Worm (Caenorhabditis elegans) whole organism, L1 larva: ENCODE data around the gene C53B7.6.
A peak's percentile ranks its signal among the peaks of the same experiment; 100 is the strongest.

ENCODE experiments used
- C16A3.4 ChIP-seq: fragments of 150-350 bp; optimal IDR thresholded peaks from 2 replicates; lab custom pipeline; 2014; ENCODE audit warnings: missing biosample characterization, missing genetic modification characterization
- F16B12.6 ChIP-seq: fragments of 150-350 bp; optimal IDR thresholded peaks from 2 replicates; lab custom pipeline; 2014; ENCODE audit warnings: missing biosample characterization, missing genetic modification characterization
- alr-1 ChIP-seq: fragments of 200-800 bp; sonication (Bioruptor generic); optimal IDR thresholded peaks from 2 replicates; lab custom pipeline; 2018; ENCODE audit warnings: borderline replicate concordance, mild to moderate bottlenecking, missing genetic modification characterization, missing compliant biosample characterization
- blmp-1 ChIP-seq: fragments of 150-350 bp; optimal IDR thresholded peaks from 2 replicates; lab custom pipeline; 2014; ENCODE audit warnings: missing biosample characterization, missing genetic modification characterization
- ceh-63 ChIP-seq: fragments of 200-800 bp; sonication (Bioruptor generic); optimal IDR thresholded peaks from 2 replicates; lab custom pipeline; 2018; ENCODE audit warnings: mild to moderate bottlenecking, missing genetic modification characterization, missing compliant biosample characterization
- ceh-90 ChIP-seq: sonication (generic microtip); optimal IDR thresholded peaks from 2 replicates; lab custom pipeline; 2016; ENCODE audit warnings: missing genetic modification characterization, missing compliant biosample characterization
- dpl-1 ChIP-seq, 3 experiments: fragments of 150-350 bp in 2 of 3; sonication (generic microtip) in 1 of 3; optimal IDR thresholded peaks; 2 replicates each; lab custom pipeline; 2014 to 2017; ENCODE audit warnings: missing biosample characterization in 3 of 3, missing genetic modification characterization in 3 of 3, missing genetic modification reagents in 3 of 3
- efl-1 ChIP-seq, 4 experiments: fragments of 150-350 bp; optimal IDR thresholded peaks in 3 of 4; peaks in 1 of 4; 1 replicate in 1 of 4; 2 replicates in 3 of 4; lab custom pipeline; 2014; ENCODE audit warnings: missing biosample characterization in 2 of 4, missing genetic modification characterization in 2 of 4, missing genetic modification reagents in 2 of 4
- egl-13 ChIP-seq: sonication (generic microtip); optimal IDR thresholded peaks from 2 replicates; lab custom pipeline; 2016; ENCODE audit warnings: missing genotype, missing genetic modification reagents, missing genetic modification characterization, missing compliant biosample characterization
- ets-5 ChIP-seq: fragments of 200-800 bp; sonication (Bioruptor generic); IDR thresholded peaks from 2 replicates; pipeline ENCODE4 v1.3.6; 2022; ENCODE audit warnings: missing genetic modification characterization, missing compliant biosample characterization
- fkh-10 ChIP-seq: sonication (generic microtip); optimal IDR thresholded peaks from 2 replicates; lab custom pipeline; 2017; ENCODE audit warnings: missing biosample characterization, missing genetic modification reagents, missing genetic modification characterization
- fkh-4 ChIP-seq: sonication (generic microtip); optimal IDR thresholded peaks from 2 replicates; lab custom pipeline; 2016; ENCODE audit warnings: missing compliant biosample characterization, missing genetic modification characterization, borderline replicate concordance
- fkh-8 ChIP-seq: sonication (generic microtip); optimal IDR thresholded peaks from 2 replicates; lab custom pipeline; 2016; ENCODE audit warnings: mild to moderate bottlenecking, missing genetic modification characterization, missing compliant biosample characterization
- fos-1 ChIP-seq: fragments of 150-350 bp; optimal IDR thresholded peaks from 2 replicates; lab custom pipeline; 2014; ENCODE audit warnings: missing biosample characterization, missing genetic modification characterization
- grh-1 ChIP-seq: fragments of 200-800 bp; sonication (Bioruptor generic); IDR thresholded peaks from 2 replicates; pipeline ENCODE4 v1.3.6; 2022; ENCODE audit warnings: missing genetic modification reagents, missing genetic modification characterization, missing compliant biosample characterization
- lin-14 ChIP-seq: fragments of 200-800 bp; sonication (Bioruptor generic); optimal IDR thresholded peaks from 2 replicates; lab custom pipeline; 2018; ENCODE audit warnings: mild to moderate bottlenecking, missing genetic modification characterization, moderate library complexity, missing compliant biosample characterization
- lir-3 ChIP-seq: sonication (generic microtip); optimal IDR thresholded peaks from 2 replicates; lab custom pipeline; 2016; ENCODE audit warnings: mild to moderate bottlenecking, missing genetic modification characterization, moderate library complexity, missing compliant biosample characterization; ENCODE audit not compliant: poor library complexity
- lsy-2 ChIP-seq, 2 experiments: fragments of 150-350 bp; optimal IDR thresholded peaks; 2 replicates each; lab custom pipeline; 2014; ENCODE audit warnings: missing biosample characterization in 2 of 2, missing genetic modification characterization in 2 of 2
- mdl-1 ChIP-seq, 2 experiments: fragments of 150-350 bp; optimal IDR thresholded peaks; 2 replicates each; lab custom pipeline; 2014 to 2017; ENCODE audit warnings: missing biosample characterization in 2 of 2, missing genetic modification characterization in 2 of 2, inconsistent platforms in 1 of 2
- mef-2 ChIP-seq: fragments of 150-350 bp; optimal IDR thresholded peaks from 2 replicates; lab custom pipeline; 2014; ENCODE audit warnings: missing biosample characterization, missing genetic modification characterization
- nhr-11 ChIP-seq: fragments of 150-350 bp; optimal IDR thresholded peaks from 2 replicates; lab custom pipeline; 2014; ENCODE audit warnings: missing biosample characterization, missing genetic modification characterization
- nhr-20 ChIP-seq: sonication (generic microtip); optimal IDR thresholded peaks from 2 replicates; lab custom pipeline; 2016; ENCODE audit warnings: mild to moderate bottlenecking, missing genetic modification characterization, missing compliant biosample characterization
- nhr-237 ChIP-seq: fragments of 150-350 bp; optimal IDR thresholded peaks from 2 replicates; lab custom pipeline; 2014; ENCODE audit warnings: missing biosample characterization, missing genetic modification characterization
- nhr-71 ChIP-seq: sonication (generic microtip); optimal IDR thresholded peaks from 2 replicates; lab custom pipeline; 2016; ENCODE audit warnings: mild to moderate bottlenecking, missing genetic modification characterization, moderate library complexity, missing compliant biosample characterization
- nhr-76 ChIP-seq: sonication (generic microtip); optimal IDR thresholded peaks from 2 replicates; lab custom pipeline; 2017; ENCODE audit warnings: missing biosample characterization, missing genetic modification characterization
- nhr-77 ChIP-seq: fragments of 150-350 bp; optimal IDR thresholded peaks from 2 replicates; lab custom pipeline; 2014; ENCODE audit warnings: missing biosample characterization, missing genetic modification characterization
- nhr-84 ChIP-seq: sonication (generic microtip); optimal IDR thresholded peaks from 2 replicates; lab custom pipeline; 2017; ENCODE audit warnings: missing biosample characterization, missing genetic modification characterization
- nhr-85 ChIP-seq: sonication (generic microtip); peaks from one replicate; lab custom pipeline; 2016; ENCODE audit warnings: missing genetic modification characterization, inconsistent platforms, missing compliant biosample characterization
- pax-3 ChIP-seq: fragments of 200-800 bp; sonication (Bioruptor generic); optimal IDR thresholded peaks from 2 replicates; lab custom pipeline; 2018; ENCODE audit warnings: mild to moderate bottlenecking, missing genetic modification characterization, moderate library complexity, missing compliant biosample characterization
- rnt-1 ChIP-seq: sonication (generic microtip); optimal IDR thresholded peaks from 2 replicates; lab custom pipeline; 2016; ENCODE audit warnings: mild to moderate bottlenecking, missing genetic modification characterization, moderate library complexity, missing compliant biosample characterization
- snpc-4 ChIP-seq: fragments of 150-350 bp; optimal IDR thresholded peaks from 2 replicates; lab custom pipeline; 2014; ENCODE audit warnings: missing biosample characterization, missing genetic modification characterization
- snu-23 ChIP-seq: sonication (generic microtip); optimal IDR thresholded peaks from 2 replicates; lab custom pipeline; 2016; ENCODE audit warnings: missing genetic modification characterization, missing compliant biosample characterization
- sox-4 ChIP-seq: sonication (generic microtip); optimal IDR thresholded peaks from 2 replicates; lab custom pipeline; 2016; ENCODE audit warnings: missing genetic modification characterization, missing compliant biosample characterization
- vab-15 ChIP-seq: sonication (generic microtip); optimal IDR thresholded peaks from 2 replicates; lab custom pipeline; 2017; ENCODE audit warnings: missing genotype, mild to moderate bottlenecking, missing genetic modification characterization, missing compliant biosample characterization
- xbp-1 ChIP-seq: sonication (generic microtip); optimal IDR thresholded peaks from 2 replicates; lab custom pipeline; 2016; ENCODE audit warnings: missing genetic modification characterization, missing compliant biosample characterization
- zip-4 ChIP-seq: fragments of 200-800 bp; sonication (Bioruptor generic); optimal IDR thresholded peaks from 2 replicates; lab custom pipeline; 2018; ENCODE audit warnings: mild to moderate bottlenecking, missing genetic modification characterization, moderate library complexity, missing compliant biosample characterization

Gene C53B7.6

DNA sequence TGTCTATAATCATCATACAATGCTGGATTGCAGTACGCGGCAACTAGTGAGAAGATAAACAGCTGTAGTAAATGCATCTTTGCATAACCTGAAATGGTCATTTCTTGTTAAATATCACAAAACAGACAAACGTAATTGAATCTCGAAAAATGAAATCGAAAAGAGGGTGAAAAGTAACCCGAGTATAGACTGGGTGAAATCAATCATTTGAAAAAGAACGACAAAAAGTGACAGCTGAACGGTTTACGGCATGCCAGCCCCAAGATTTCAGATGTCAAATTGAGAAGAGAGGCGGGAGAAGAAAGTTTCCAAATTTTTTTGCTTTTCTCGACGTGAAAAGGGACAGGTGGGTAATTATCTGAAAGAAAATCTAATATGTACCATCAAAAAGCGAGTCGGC, 31.3 kb upstream of the C53B7.6 start, which contains the start of gene F14B8.4:
Gene F14B8.4 (minus strand): TSS at position 101 of the 400 bp plus-strand sequence.
- peak; percentile 53 for TF ChIP-seq nhr-85 (tag; lab: Kevin White, UChicago)
- no peak for TF ChIP-seq mdl-1 (tag; optimal IDR thresholded peaks at IDR 0.05; lab: Kevin White, UChicago)
- no peak for TF ChIP-seq C16A3.4
- TF ChIP-seq lir-3 (tag; lab: Kevin White, UChicago) = no peak

DNA sequence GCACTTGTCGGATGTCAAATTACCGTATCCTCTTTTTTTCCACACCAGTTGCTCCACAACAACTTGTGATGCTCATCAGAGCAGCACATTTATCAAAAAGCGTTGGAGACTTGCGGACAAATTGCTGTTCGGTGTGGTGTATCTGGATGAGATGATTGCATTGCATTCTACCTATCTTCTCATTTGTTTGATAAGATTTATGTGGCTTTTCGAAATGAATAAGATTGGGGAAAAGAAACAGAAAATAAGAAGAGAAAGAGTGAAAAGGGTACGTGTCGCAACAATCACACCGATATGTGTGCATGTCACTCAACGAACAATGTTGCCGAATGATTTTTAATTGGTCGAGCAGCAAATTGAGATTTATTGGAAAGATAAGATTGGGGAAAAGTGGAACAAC, 25.5 kb upstream of the C53B7.6 start:
- TF ChIP-seq blmp-1 (tag; lab: Kevin White, UChicago) (peak; percentile 12), snpc-4 (tag; lab: Kevin White, UChicago) (no peak), snu-23 (no peak), lsy-2 (tag; optimal IDR thresholded peaks at IDR 0.05; lab: Kevin White, UChicago) (peak in 1 of 2 experiments; percentile 48), rnt-1 (tag; lab: Kevin White, UChicago) (peak; percentile 42), fkh-8 (no peak), nhr-71 (tag; lab: Kevin White, UChicago) (peak; percentile 45), alr-1 (tag; lab: Kevin White, UChicago) (no peak), vab-15 (tag; lab: Kevin White, UChicago) (no peak), lir-3 (tag; lab: Kevin White, UChicago) (no peak), efl-1 (optimal IDR thresholded peaks at IDR 0.05; lab: Kevin White, UChicago) (no peak), efl-1 (GFP tag; optimal IDR thresholded peaks at IDR 0.05 in 1 of 2; lab: Kevin White, UChicago) (peak in 1 of 2 experiments; percentile 28), lin-14 (GFP tag; lab: Kevin White, UChicago) (peak; percentile 69), nhr-77 (tag; lab: Kevin White, UChicago) (no peak)

DNA sequence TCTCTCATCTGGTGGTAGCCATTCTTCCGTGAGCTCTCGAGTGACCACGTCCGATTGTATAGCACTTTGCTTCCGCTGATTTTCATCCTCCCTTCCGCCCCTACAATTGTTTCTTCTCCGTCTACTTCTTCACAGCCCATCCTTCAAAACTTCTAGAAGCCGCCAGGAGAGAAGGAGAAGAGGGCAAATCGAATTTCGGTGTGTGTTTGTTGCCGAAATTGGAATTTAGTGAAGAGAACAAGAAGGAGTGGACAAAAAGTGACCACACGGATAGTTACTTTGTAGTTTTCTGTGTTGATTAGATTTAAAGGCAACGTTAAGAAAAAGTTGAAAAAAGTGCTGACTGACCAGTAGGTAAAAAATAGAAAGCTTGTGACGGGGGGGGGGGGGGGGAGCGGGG, 24.5 kb upstream of the C53B7.6 start:
- TF ChIP-seq nhr-237 = no peak
- peak; percentile 55 for TF ChIP-seq lin-14 (GFP tag; lab: Kevin White, UChicago)
- peak; percentile 5 for TF ChIP-seq fkh-10
- TF ChIP-seq mef-2 (tag; lab: Kevin White, UChicago) = no peak
- TF ChIP-seq pax-3 (tag; lab: Kevin White, UChicago) = no peak
- TF ChIP-seq fkh-4 (tag; lab: Kevin White, UChicago) = no peak
- no peak for TF ChIP-seq ets-5
- no peak for TF ChIP-seq F16B12.6 (tag; lab: Kevin White, UChicago)
- no peak for TF ChIP-seq fos-1 (tag; lab: Kevin White, UChicago)
- TF ChIP-seq mdl-1 (tag; optimal IDR thresholded peaks at IDR 0.05; lab: Kevin White, UChicago) = no peak
- TF ChIP-seq sox-4 (tag; lab: Kevin White, UChicago) = no peak
- TF ChIP-seq xbp-1 (tag; lab: Kevin White, UChicago) = no peak
- no peak for TF ChIP-seq nhr-20 (tag; lab: Kevin White, UChicago)
- no peak for TF ChIP-seq egl-13 (tag; lab: Kevin White, UChicago)
- TF ChIP-seq, all 84 proteins: peak for 2

DNA sequence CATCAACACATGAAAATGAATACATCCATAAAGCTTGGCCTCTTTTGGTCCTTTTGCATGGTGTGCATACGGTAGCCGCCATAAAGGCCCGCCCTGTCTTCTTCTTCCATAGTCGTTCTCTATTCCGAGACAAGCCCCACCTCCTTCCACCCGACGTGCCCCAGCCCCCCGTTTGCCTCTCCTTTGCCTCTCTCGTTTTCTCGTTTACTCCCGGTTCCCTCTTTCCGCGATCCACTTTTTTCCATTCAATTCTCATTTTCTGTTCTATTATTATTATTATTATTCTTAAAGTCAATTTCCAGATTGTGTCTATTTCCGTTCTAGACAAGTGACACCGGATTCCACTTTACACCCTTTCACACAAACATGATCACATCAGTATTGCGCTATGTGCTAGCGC, 20.8 kb upstream of the C53B7.6 start, which contains the start of gene unc-6:
Gene unc-6 (plus strand): TSS at position 301 of the 400 bp plus-strand sequence.
- no peak for TF ChIP-seq ceh-63 (GFP tag; lab: Kevin White, UChicago)
- no peak for TF ChIP-seq nhr-76
- no peak for TF ChIP-seq zip-4 (GFP tag; lab: Kevin White, UChicago)
- no peak for TF ChIP-seq nhr-11 (tag; lab: Kevin White, UChicago)
- TF ChIP-seq rnt-1 (tag; lab: Kevin White, UChicago) = no peak
- TF ChIP-seq ceh-90 = no peak
- no peak for TF ChIP-seq grh-1
- no peak for TF ChIP-seq dpl-1 (GFP tag; optimal IDR thresholded peaks at IDR 0.05; lab: Kevin White, UChicago)
- TF ChIP-seq nhr-84 (tag; lab: Kevin White, UChicago) = no peak
- TF ChIP-seq efl-1 (optimal IDR thresholded peaks at IDR 0.05; lab: Kevin White, UChicago) = no peak
- no peak for TF ChIP-seq efl-1 (GFP tag; optimal IDR thresholded peaks at IDR 0.05 in 1 of 2; lab: Kevin White, UChicago)
- TF ChIP-seq, all 84 proteins: peak for 0
